Worm (Caenorhabditis elegans) whole organism, L4/young adult: ENCODE data around the gene clec-226.

ENCODE experiments used
- W03F9.2 ChIP-seq: fragments of 150-350 bp; optimal IDR thresholded peaks from 2 replicates; lab custom pipeline; 2014; ENCODE audit warnings: missing biosample characterization, missing genetic modification characterization
- dao-5 ChIP-seq: sonication (generic microtip); optimal IDR thresholded peaks from 2 replicates; lab custom pipeline; 2016; ENCODE audit warnings: missing genotype, missing genetic modification characterization, moderate library complexity, missing compliant biosample characterization
- him-1 ChIP-seq: sonication (generic microtip); optimal IDR thresholded peaks from 2 replicates; lab custom pipeline; 2016; ENCODE audit warnings: missing genotype, missing genetic modification reagents, missing genetic modification characterization, missing compliant biosample characterization

The clec-226 gene

ce11 chrV:13920730-13921129, 26.0 kb upstream of the clec-226 start, which contains the start of gene srx-42:
TSS of gene srx-42 (plus strand) at chrV:13921030.
- no peak for TF ChIP-seq him-1 (tag; lab: Kevin White, UChicago)
- TF ChIP-seq dao-5 (tag; lab: Kevin White, UChicago), result no peak
- TF ChIP-seq W03F9.2, result no peak

ce11 chrV:13923851-13924250, 22.9 kb upstream of the clec-226 start, which contains the start of gene srxa-11:
TSS of gene srxa-11 (plus strand) at chrV:13924151.
- TF ChIP-seq W03F9.2, result no peak
- no peak for TF ChIP-seq him-1 (tag; lab: Kevin White, UChicago)
- TF ChIP-seq dao-5 (tag; lab: Kevin White, UChicago), result no peak

ce11 chrV:13926398-13926797, 20.4 kb upstream of the clec-226 start, which contains the start of gene srxa-12:
TSS of gene srxa-12 (plus strand) at chrV:13926698.
- TF ChIP-seq W03F9.2 (no peak), him-1 (tag; lab: Kevin White, UChicago) (no peak), dao-5 (tag; lab: Kevin White, UChicago) (no peak)

- TF ChIP-seq dao-5 (tag; lab: Kevin White, UChicago) (no peak), W03F9.2 (no peak), him-1 (tag; lab: Kevin White, UChicago) (no peak)
Measured at ce11 chrV:13929503-13929902, 17.3 kb upstream of the clec-226 start, which contains the start of gene srxa-13. TSS of gene srxa-13 (plus strand) at chrV:13929803.

- TF ChIP-seq him-1 (tag; lab: Kevin White, UChicago) (no peak), W03F9.2 (no peak)
Measured at ce11 chrV:13931225-13931624, 15.5 kb upstream of the clec-226 start, which contains the start of gene C06B3.16. TSS of gene C06B3.16 (plus strand) at chrV:13931525.

ce11 chrV:13931952-13932351, 14.8 kb upstream of the clec-226 start:
- TF ChIP-seq dao-5 (tag; lab: Kevin White, UChicago) (no peak), him-1 (tag; lab: Kevin White, UChicago) (no peak), W03F9.2 (no peak)

- TF ChIP-seq W03F9.2, result no peak
- no peak for TF ChIP-seq dao-5 (tag; lab: Kevin White, UChicago)
- no peak for TF ChIP-seq him-1 (tag; lab: Kevin White, UChicago)
Measured at ce11 chrV:13934545-13934944, 12.2 kb upstream of the clec-226 start, which contains the start of gene R10D12.1. TSS of gene R10D12.1 (minus strand) at chrV:13934645.

- TF ChIP-seq W03F9.2, result no peak
- TF ChIP-seq him-1 (tag; lab: Kevin White, UChicago), result no peak
- TF ChIP-seq dao-5 (tag; lab: Kevin White, UChicago), result no peak
Measured at ce11 chrV:13935423-13935822, 11.3 kb upstream of the clec-226 start.

- no peak for TF ChIP-seq him-1 (tag; lab: Kevin White, UChicago)
- no peak for TF ChIP-seq dao-5 (tag; lab: Kevin White, UChicago)
- TF ChIP-seq W03F9.2, result no peak
Measured at ce11 chrV:13936052-13936451, 10.7 kb upstream of the clec-226 start.

- TF ChIP-seq W03F9.2, result no peak
- no peak for TF ChIP-seq him-1 (tag; lab: Kevin White, UChicago)
- TF ChIP-seq dao-5 (tag; lab: Kevin White, UChicago), result no peak
Measured at ce11 chrV:13936850-13937249, 9.9 kb upstream of the clec-226 start, which contains the start of gene srw-145. TSS of gene srw-145 (plus strand) at chrV:13937150.

ce11 chrV:13942082-13942481, 4.7 kb upstream of the clec-226 start, which contains the start of gene dpr-1:
TSS of gene dpr-1 (minus strand) at chrV:13942182.
- no peak for TF ChIP-seq him-1 (tag; lab: Kevin White, UChicago)
- no peak for TF ChIP-seq dao-5 (tag; lab: Kevin White, UChicago)
- no peak for TF ChIP-seq W03F9.2

ce11 chrV:13949010-13949409, 2.2 kb downstream of the clec-226 start, which contains the start of gene R10D12.6:
TSS of gene R10D12.6 (plus strand) at chrV:13949310.
- no peak for TF ChIP-seq dao-5 (tag; lab: Kevin White, UChicago)
- no peak for TF ChIP-seq W03F9.2
- no peak for TF ChIP-seq him-1 (tag; lab: Kevin White, UChicago)

ce11 chrV:13949752-13950151, 3.0 kb downstream of the clec-226 start, which contains the start of gene R10D12.7:
TSS of gene R10D12.7 (plus strand) at chrV:13950052.
- TF ChIP-seq W03F9.2 (no peak), him-1 (tag; lab: Kevin White, UChicago) (no peak), dao-5 (tag; lab: Kevin White, UChicago) (no peak)

ce11 chrV:13953191-13953590, 6.4 kb downstream of the clec-226 start, which contains the start of gene R10D12.8:
TSS of gene R10D12.8 (minus strand) at chrV:13953291.
- no peak for TF ChIP-seq him-1 (tag; lab: Kevin White, UChicago)
- TF ChIP-seq W03F9.2, result no peak
- TF ChIP-seq dao-5 (tag; lab: Kevin White, UChicago), result no peak

ce11 chrV:13954056-13954455, 7.3 kb downstream of the clec-226 start, which contains the start of gene swt-6:
TSS of gene swt-6 (plus strand) at chrV:13954356.
- TF ChIP-seq W03F9.2, result no peak
- TF ChIP-seq dao-5 (tag; lab: Kevin White, UChicago), result no peak
- no peak for TF ChIP-seq him-1 (tag; lab: Kevin White, UChicago)
